Worm (Caenorhabditis elegans) whole organism, late embryonic: Measurements from ENCODE around the gene fbxa-3.
A peak's percentile ranks its signal among the peaks of the same experiment; 100 is the strongest.
"Not testable (repeated sequence)": the region's sequence is repeated elsewhere in the genome, so short reads cannot be mapped to it uniquely, and the experiment has no call there.

Experiments
- C38D4.7 ChIP-seq: fragments of 200-800 bp; sonication (Bioruptor generic); optimal IDR thresholded peaks from 2 replicates; lab custom pipeline; 2018; ENCODE audit warnings: mild to moderate bottlenecking, missing genetic modification characterization, moderate library complexity, missing compliant biosample characterization
- K02D7.2 ChIP-seq: sonication (generic microtip); optimal IDR thresholded peaks from 2 replicates; lab custom pipeline; 2017; ENCODE audit warnings: mild to moderate bottlenecking, missing genetic modification characterization, missing compliant biosample characterization
- ceh-14 ChIP-seq: sonication (generic microtip); optimal IDR thresholded peaks from 2 replicates; lab custom pipeline; 2016; ENCODE audit warnings: missing genotype, missing genetic modification characterization, missing compliant biosample characterization
- ceh-22 ChIP-seq: sonication (generic microtip); optimal IDR thresholded peaks from 2 replicates; lab custom pipeline; 2017; ENCODE audit warnings: missing biosample characterization, missing genetic modification characterization
- ceh-24 ChIP-seq: sonication (generic microtip); optimal IDR thresholded peaks from 2 replicates; lab custom pipeline; 2016; ENCODE audit warnings: mild to moderate bottlenecking, missing genetic modification characterization, missing compliant biosample characterization
- ceh-48 ChIP-seq: sonication (generic microtip); optimal IDR thresholded peaks from 2 replicates; lab custom pipeline; 2016; ENCODE audit warnings: missing genetic modification characterization, inconsistent platforms, missing compliant biosample characterization
- ceh-6 ChIP-seq: fragments of 200-800 bp; sonication (Bioruptor generic); optimal IDR thresholded peaks from 2 replicates; lab custom pipeline; 2018; ENCODE audit warnings: mild to moderate bottlenecking, missing genetic modification characterization, missing compliant biosample characterization
- dmd-4 ChIP-seq: sonication (generic microtip); optimal IDR thresholded peaks from 2 replicates; lab custom pipeline; 2016; ENCODE audit warnings: borderline replicate concordance, missing genetic modification characterization, missing compliant biosample characterization
- dve-1 ChIP-seq: sonication (generic microtip); optimal IDR thresholded peaks from 2 replicates; lab custom pipeline; 2017; ENCODE audit warnings: antibody characterized with exemption, mild to moderate bottlenecking, missing genetic modification characterization, missing compliant biosample characterization
- elt-2 ChIP-seq: sonication (generic microtip); optimal IDR thresholded peaks from 2 replicates; lab custom pipeline; 2016; ENCODE audit warnings: missing genetic modification reagents, missing genetic modification characterization, missing compliant biosample characterization
- ets-4 ChIP-seq: sonication (generic microtip); optimal IDR thresholded peaks from 2 replicates; lab custom pipeline; 2016; ENCODE audit warnings: missing genetic modification characterization, missing compliant biosample characterization
- hlh-13 ChIP-seq: fragments of 200-800 bp; sonication (Bioruptor generic); optimal IDR thresholded peaks from 2 replicates; lab custom pipeline; 2018; ENCODE audit warnings: mild to moderate bottlenecking, missing genetic modification characterization, missing compliant biosample characterization
- hlh-30 ChIP-seq: sonication (generic microtip); optimal IDR thresholded peaks from 2 replicates; lab custom pipeline; 2017; ENCODE audit warnings: antibody characterized with exemption, missing genetic modification characterization, missing compliant biosample characterization; ENCODE audit not compliant: insufficient read depth
- hlh-6 ChIP-seq: sonication (generic microtip); optimal IDR thresholded peaks from 2 replicates; lab custom pipeline; 2016; ENCODE audit warnings: missing genotype, missing genetic modification characterization, missing compliant biosample characterization
- madf-2 ChIP-seq: sonication (generic microtip); optimal IDR thresholded peaks from 2 replicates; lab custom pipeline; 2017; ENCODE audit warnings: missing genetic modification characterization, missing compliant biosample characterization
- nfya-1 ChIP-seq: sonication (generic microtip); optimal IDR thresholded peaks from 2 replicates; lab custom pipeline; 2017; ENCODE audit warnings: missing genetic modification characterization, mild to moderate bottlenecking, missing compliant biosample characterization, antibody characterized with exemption, moderate library complexity
- nhr-232 ChIP-seq: sonication (generic microtip); optimal IDR thresholded peaks from 2 replicates; lab custom pipeline; 2016; ENCODE audit warnings: missing genetic modification characterization, missing compliant biosample characterization
- npax-4 ChIP-seq: sonication (generic microtip); optimal IDR thresholded peaks from 2 replicates; lab custom pipeline; 2016; ENCODE audit warnings: missing genetic modification characterization, missing compliant biosample characterization
- pag-3 ChIP-seq: sonication (generic microtip); optimal IDR thresholded peaks from 2 replicates; lab custom pipeline; 2016; ENCODE audit warnings: missing compliant biosample characterization, missing genetic modification characterization, borderline replicate concordance
- pros-1 ChIP-seq: fragments of 150-350 bp; optimal IDR thresholded peaks from 2 replicates; lab custom pipeline; 2014; ENCODE audit warnings: missing biosample characterization, missing genetic modification reagents, missing genetic modification characterization
- sox-4 ChIP-seq: sonication (generic microtip); optimal IDR thresholded peaks from 2 replicates; lab custom pipeline; 2017; ENCODE audit warnings: mild to moderate bottlenecking, missing genetic modification characterization, inconsistent platforms, missing compliant biosample characterization
- unc-55 ChIP-seq: sonication (generic microtip); optimal IDR thresholded peaks from 2 replicates; lab custom pipeline; 2017; ENCODE audit warnings: missing biosample characterization, missing genetic modification reagents, missing genetic modification characterization
- ztf-16 ChIP-seq: sonication (generic microtip); optimal IDR thresholded peaks from 2 replicates; lab custom pipeline; 2017; ENCODE audit warnings: missing genetic modification characterization, missing compliant biosample characterization

The fbxa-3 gene

DNA sequence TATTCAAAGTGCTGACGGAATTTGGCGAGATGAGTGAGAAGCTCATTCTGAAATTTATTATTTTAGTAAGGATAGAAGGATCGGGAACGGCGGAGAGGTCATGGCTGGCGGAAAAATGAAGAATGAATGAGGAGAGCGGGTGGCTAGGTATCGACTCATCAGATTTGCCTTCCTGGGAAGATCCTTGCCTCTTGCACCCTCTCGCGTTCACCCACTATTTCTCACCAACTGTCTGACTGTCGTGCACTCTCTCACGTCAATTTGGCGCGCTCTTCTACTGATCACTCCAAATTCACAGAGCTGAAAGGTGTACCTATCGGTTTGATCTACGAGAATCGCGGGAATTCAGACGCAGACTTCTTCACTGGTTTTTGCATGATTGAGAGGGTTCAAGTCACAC, 27.4 kb upstream of the fbxa-3 start, which contains the start of gene fbxb-97:
Gene fbxb-97, minus strand, starts transcription at position 53 of the 400 bp plus-strand sequence.
- TF ChIP-seq sox-4 (tag; lab: Kevin White, UChicago): no peak
- TF ChIP-seq hlh-6 (tag; lab: Kevin White, UChicago): no peak
- no peak for TF ChIP-seq nhr-232 (tag; lab: Kevin White, UChicago)
- TF ChIP-seq dve-1 (tag; lab: Kevin White, UChicago): no peak
- no peak for TF ChIP-seq npax-4 (tag; lab: Kevin White, UChicago)

DNA sequence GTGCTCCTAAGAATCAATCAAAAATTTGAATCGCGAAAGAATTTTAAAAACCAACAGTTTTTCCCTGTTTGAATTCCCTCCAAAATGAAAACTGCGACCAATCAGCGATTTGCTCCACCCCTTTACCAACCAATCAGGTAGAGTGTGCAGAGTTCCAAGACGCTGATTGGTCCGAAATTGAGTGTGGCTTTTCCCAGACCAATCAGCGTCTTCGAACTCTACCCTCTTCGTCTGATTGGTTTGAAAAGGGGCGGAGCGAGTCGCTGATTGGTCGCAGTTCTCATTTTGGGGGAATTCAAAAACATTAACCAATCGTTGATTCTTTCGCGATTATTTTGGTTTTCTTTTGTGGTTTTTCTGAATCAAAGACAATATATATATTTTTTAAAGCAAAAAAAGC, 23.9 kb upstream of the fbxa-3 start:
- TF ChIP-seq nfya-1: peak; percentile 78
- TF ChIP-seq pag-3 (tag; lab: Kevin White, UChicago): no peak

DNA sequence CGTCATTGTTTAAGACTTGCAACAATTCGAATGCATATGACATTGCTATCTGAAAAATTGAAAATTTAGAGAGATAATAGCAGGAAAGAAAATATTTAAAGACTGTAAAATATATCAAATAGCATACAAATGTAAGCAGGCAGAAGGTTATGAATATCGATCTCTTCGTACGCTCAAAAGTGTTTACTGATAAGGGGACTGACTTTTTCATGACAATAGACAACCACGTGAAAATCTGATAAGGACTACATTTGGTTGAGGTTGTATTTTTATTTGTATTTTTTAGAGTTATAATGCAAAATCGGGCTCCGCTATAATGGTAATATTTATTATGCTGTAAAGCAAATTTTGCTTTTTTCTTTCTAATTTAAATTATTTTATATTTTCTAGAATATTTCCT, 22.2 kb upstream of the fbxa-3 start, which contains the start of the genes C52E2.5 and C52E2.4:
Gene C52E2.5, minus strand, starts transcription at position 43 of the 400 bp plus-strand sequence.
Gene C52E2.4, plus strand, starts transcription at position 252 of the 400 bp plus-strand sequence.
- TF ChIP-seq sox-4 (tag; lab: Kevin White, UChicago) (no peak), ceh-24 (tag; lab: Kevin White, UChicago) (no peak), elt-2 (tag; lab: Kevin White, UChicago) (peak; percentile 67), ztf-16 (tag; lab: Kevin White, UChicago) (no peak), ceh-6 (GFP tag; lab: Kevin White, UChicago) (no peak)
- TF ChIP-seq, all 69 proteins: peak for 1

DNA sequence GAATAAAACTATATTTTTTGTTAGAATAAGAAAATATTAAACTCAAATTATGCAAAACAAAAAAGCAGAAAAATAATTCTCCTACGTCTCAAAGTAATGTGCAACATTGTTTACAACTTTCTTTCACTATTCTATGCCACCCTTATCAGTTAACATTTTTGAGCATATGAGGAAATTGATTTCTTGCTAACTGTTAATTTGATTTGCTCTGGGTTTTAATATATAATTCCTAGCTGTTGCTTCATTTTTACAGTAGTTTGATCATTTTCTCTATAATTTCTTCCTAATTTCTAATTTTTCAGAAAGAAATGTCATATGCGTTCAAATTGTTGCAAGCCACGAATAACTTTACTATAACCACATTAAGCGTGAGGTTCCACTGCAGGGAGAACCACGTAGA, 15.5 kb upstream of the fbxa-3 start, which contains the start of gene T08E11.1:
Gene T08E11.1, plus strand, starts transcription at position 301 of the 400 bp plus-strand sequence.
- TF ChIP-seq pros-1 (tag; lab: Kevin White, UChicago): no peak

DNA sequence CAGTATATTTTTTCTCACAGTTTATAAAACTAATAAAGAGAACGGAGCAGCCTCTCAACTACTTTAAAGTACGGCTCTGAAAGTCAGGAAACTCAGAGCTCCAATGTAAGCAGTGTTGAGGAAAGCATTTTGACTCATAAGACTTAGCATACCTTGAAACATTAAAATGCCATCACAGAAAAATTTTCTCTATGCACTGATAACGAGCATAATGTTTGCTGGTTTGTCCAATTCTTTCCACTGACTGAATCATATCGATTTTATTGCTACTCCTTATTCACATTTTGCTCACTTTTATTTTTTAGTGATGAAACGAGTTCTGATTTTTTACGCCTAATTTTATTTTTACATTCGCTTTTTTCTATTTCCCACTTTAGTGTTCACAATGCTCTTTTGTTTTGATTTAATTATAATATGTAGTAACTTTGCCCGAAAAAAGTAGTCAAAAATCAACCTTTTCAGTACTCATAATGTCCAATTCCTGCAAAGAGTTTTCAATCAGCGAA, 11.3 kb upstream of the fbxa-3 start, which contains the start of gene math-39:
Gene math-39, plus strand, starts transcription at position 456 of the 506 bp plus-strand sequence.
- TF ChIP-seq ceh-48 (tag; lab: Kevin White, UChicago) (no peak), K02D7.2 (tag; lab: Kevin White, UChicago) (no peak), C38D4.7 (GFP tag; lab: Kevin White, UChicago) (no peak), ceh-24 (tag; lab: Kevin White, UChicago) (no peak), ztf-16 (tag; lab: Kevin White, UChicago) (no peak), dve-1 (tag; lab: Kevin White, UChicago) (no peak), ceh-14 (tag; lab: Kevin White, UChicago) (no peak)

DNA sequence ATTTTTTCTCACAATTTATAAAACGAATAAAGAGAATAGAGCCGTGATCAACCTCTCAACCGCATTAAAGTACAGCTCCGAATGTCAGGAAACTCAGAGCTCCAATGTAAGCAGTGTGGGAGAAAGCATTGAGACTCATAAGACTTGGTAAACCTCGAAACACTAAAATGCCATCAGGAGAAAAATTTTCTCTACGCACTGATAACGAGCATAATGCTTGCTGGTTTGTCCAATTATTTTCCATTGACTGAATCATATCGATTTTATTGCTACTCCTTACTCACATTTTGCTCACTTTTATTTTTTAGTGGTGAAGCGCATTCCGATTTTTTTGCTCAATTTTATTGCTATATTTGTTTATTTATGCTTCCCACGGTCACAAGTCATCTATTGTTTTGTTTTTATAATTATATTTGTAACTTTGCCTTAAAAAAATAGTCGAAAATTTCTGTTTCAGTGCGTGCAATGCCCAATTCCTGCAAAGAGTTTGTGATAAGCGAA, 9.6 kb upstream of the fbxa-3 start, which contains the start of gene math-40:
Gene math-40, plus strand, starts transcription at position 451 of the 501 bp plus-strand sequence.
- no peak for TF ChIP-seq npax-4 (tag; lab: Kevin White, UChicago)
- no peak for TF ChIP-seq hlh-30 (tag; lab: Kevin White, UChicago)
- no peak for TF ChIP-seq ets-4 (tag; lab: Kevin White, UChicago)
- TF ChIP-seq dmd-4 (tag; lab: Kevin White, UChicago): no peak
- no peak for TF ChIP-seq hlh-13
- no peak for TF ChIP-seq nhr-232 (tag; lab: Kevin White, UChicago)
- TF ChIP-seq elt-2 (tag; lab: Kevin White, UChicago): no peak

DNA sequence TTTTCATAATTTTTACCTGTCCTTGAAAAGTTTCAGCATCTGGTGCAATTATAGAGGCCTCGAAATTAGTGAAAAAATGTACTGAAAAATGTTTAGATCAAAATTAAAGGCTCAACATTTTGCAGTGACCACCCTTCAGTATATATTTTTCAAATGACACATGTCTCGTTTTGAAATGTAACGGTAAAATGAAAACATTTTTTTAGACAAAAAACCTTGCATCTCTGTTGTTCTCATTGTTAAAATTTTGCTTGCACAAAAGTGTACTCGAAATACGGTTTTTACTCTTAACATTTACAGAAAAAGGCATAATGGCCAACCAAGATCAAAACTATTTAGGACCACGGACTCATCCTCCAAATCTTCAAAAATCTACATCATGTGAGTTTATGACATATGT, 3.7 kb upstream of the fbxa-3 start, which contains the start of gene math-41:
Gene math-41, plus strand, starts transcription at position 301 of the 400 bp plus-strand sequence.
- not testable (repeated sequence) for TF ChIP-seq unc-55; ceh-22 (tag; lab: Kevin White, UChicago); elt-2 (tag; lab: Kevin White, UChicago)
- TF ChIP-seq, all 69 proteins: peak for 0; not testable (repeated sequence) for 69

DNA sequence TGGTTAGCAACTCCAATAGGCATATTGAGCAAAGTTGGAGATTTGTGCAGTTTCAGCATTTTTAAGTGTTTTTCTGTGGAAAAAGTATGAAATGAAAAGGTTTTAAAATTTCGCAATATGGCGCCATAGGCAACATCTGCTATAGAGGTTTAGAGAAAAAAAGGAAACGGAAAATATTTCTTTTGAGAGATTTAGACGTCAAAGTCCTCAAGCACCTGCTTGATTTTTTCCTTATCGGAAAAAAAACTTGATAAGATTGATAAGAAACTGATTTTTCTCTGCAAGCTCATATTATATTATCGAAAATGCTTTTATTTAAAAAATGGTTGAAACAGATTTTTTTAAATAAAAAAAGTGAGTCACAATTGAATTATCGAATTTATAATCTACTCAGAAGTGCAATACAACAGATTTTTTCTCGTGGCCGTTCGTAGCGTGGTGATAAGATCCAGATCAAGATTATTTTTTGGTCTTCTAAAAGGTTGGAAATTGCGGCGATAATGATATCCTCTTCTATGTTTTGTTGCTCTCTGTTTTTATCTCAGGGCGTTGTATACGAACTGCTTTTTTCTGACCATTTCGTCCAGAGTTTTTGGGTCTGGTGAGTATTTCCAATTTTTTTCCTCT, 617 bp downstream of the fbxa-3 start, which contains the start of gene fbxc-19:
Gene fbxc-19, plus strand, starts transcription at position 536 of the 627 bp plus-strand sequence.
- TF ChIP-seq elt-2 (tag; lab: Kevin White, UChicago) (peak; percentile 87), madf-2 (tag; lab: Kevin White, UChicago) (no peak), dve-1 (tag; lab: Kevin White, UChicago) (peak; percentile 12)
